Worm (Caenorhabditis elegans): ENCODE measurements around the gene acd-3.

ce11 chrX:14831531-14831930 lies 17.5 kb upstream of the acd-3 start, which contains the start of gene dpf-2:
- TF ChIP-seq unc-39 (tag; optimal IDR thresholded peaks at IDR 0.05) (no peak), snpc-4 (tag; optimal IDR thresholded peaks at IDR 0.05) (no peak)
